Fruit fly (Drosophila melanogaster) whole organism, adult: ENCODE data around the gene glob2.

Experiments
- CG11617 ChIP-seq: fragments of 200-800 bp; sonication (Bioruptor generic); optimal IDR thresholded peaks from 2 replicates; lab custom pipeline; 2017; ENCODE audit warnings: mild to moderate bottlenecking, missing biosample characterization, missing genetic modification reagents, missing genetic modification characterization
- CG12768 ChIP-seq: fragments of 200-800 bp; sonication (Bioruptor generic); optimal IDR thresholded peaks from 2 replicates; lab custom pipeline; 2017; ENCODE audit warnings: missing biosample characterization, missing genetic modification characterization, mild to moderate bottlenecking, moderate library complexity, missing genetic modification reagents
- CG14711 ChIP-seq: fragments of 200-800 bp; sonication (Bioruptor generic); optimal IDR thresholded peaks from 2 replicates; lab custom pipeline; 2018; ENCODE audit warnings: missing biosample characterization, mild to moderate bottlenecking, missing genetic modification characterization, moderate library complexity
- CG1620 ChIP-seq: fragments of 200-800 bp; sonication (Bioruptor generic); optimal IDR thresholded peaks from 2 replicates; lab custom pipeline; 2016; ENCODE audit warnings: missing biosample characterization, missing genetic modification characterization
- CG33017 ChIP-seq: fragments of 200-800 bp; sonication (Bioruptor generic); optimal IDR thresholded peaks from 2 replicates; lab custom pipeline; 2018; ENCODE audit warnings: missing biosample characterization, mild to moderate bottlenecking, missing genetic modification characterization, moderate library complexity
- CG5204 ChIP-seq: fragments of 200-800 bp; sonication (Bioruptor generic); optimal IDR thresholded peaks from 2 replicates; lab custom pipeline; 2016; ENCODE audit warnings: missing biosample characterization, missing genetic modification characterization
- CG7045 ChIP-seq: fragments of 200-800 bp; sonication (Bioruptor generic); optimal IDR thresholded peaks from 2 replicates; lab custom pipeline; 2017; ENCODE audit warnings: missing biosample characterization, mild to moderate bottlenecking, missing genetic modification characterization
- CG7101 ChIP-seq: fragments of 200-800 bp; sonication (Bioruptor generic); optimal IDR thresholded peaks from 2 replicates; lab custom pipeline; 2018; ENCODE audit warnings: missing biosample characterization, mild to moderate bottlenecking, missing genetic modification characterization, moderate library complexity
- Clk ChIP-seq: fragments of 200-800 bp; sonication (Bioruptor generic); optimal IDR thresholded peaks from 2 replicates; lab custom pipeline; 2017; ENCODE audit warnings: missing biosample characterization, missing genetic modification characterization
- Crg-1 ChIP-seq: fragments of 200-800 bp; sonication (Bioruptor generic); optimal IDR thresholded peaks from 2 replicates; lab custom pipeline; 2016; ENCODE audit warnings: missing biosample characterization, missing genetic modification characterization
- Hr96 ChIP-seq: fragments of 200-800 bp; sonication (Bioruptor generic); optimal IDR thresholded peaks from 2 replicates; lab custom pipeline; 2016; ENCODE audit warnings: missing biosample characterization, missing genetic modification characterization
- Mnt ChIP-seq: fragments of 200-800 bp; sonication (Bioruptor generic); optimal IDR thresholded peaks from 2 replicates; lab custom pipeline; 2016; ENCODE audit warnings: missing biosample characterization, mild to moderate bottlenecking, missing genetic modification characterization
- bab1 ChIP-seq: fragments of 200-800 bp; sonication (Bioruptor generic); optimal IDR thresholded peaks from 3 replicates; lab custom pipeline; 2019; ENCODE audit warnings: missing biosample characterization, mild to moderate bottlenecking, missing genetic modification characterization, moderate library complexity
- cic ChIP-seq: fragments of 200-800 bp; sonication (Bioruptor generic); optimal IDR thresholded peaks from 2 replicates; lab custom pipeline; 2017; ENCODE audit warnings: missing biosample characterization, mild to moderate bottlenecking, missing genetic modification characterization, moderate library complexity
- cnc ChIP-seq, 2 experiments: fragments of >200 bp; optimal IDR thresholded peaks; 2 replicates each; lab custom pipeline; 2017
- kay ChIP-seq: fragments of 200-800 bp; sonication (Bioruptor generic); peaks from one replicate; lab custom pipeline; 2016; ENCODE audit warnings: missing biosample characterization, missing genetic modification characterization, borderline replicate concordance
- ovo ChIP-seq: fragments of 200-800 bp; sonication (Bioruptor generic); optimal IDR thresholded peaks from 2 replicates; lab custom pipeline; 2016; ENCODE audit warnings: missing biosample characterization, missing genetic modification characterization
- pad ChIP-seq: fragments of 200-800 bp; sonication (Bioruptor generic); optimal IDR thresholded peaks from 3 replicates; lab custom pipeline; 2017; ENCODE audit warnings: missing biosample characterization, missing genetic modification characterization, mild to moderate bottlenecking, moderate library complexity, missing genetic modification reagents
- tj ChIP-seq: fragments of 200-800 bp; sonication (Bioruptor generic); optimal IDR thresholded peaks from 3 replicates; lab custom pipeline; 2017; ENCODE audit warnings: missing biosample characterization, mild to moderate bottlenecking, missing genetic modification characterization, moderate library complexity
- toe ChIP-seq: fragments of 200-800 bp; sonication (Bioruptor generic); optimal IDR thresholded peaks from 2 replicates; lab custom pipeline; 2016; ENCODE audit warnings: missing biosample characterization, missing genetic modification characterization

The glob2 gene

DNA sequence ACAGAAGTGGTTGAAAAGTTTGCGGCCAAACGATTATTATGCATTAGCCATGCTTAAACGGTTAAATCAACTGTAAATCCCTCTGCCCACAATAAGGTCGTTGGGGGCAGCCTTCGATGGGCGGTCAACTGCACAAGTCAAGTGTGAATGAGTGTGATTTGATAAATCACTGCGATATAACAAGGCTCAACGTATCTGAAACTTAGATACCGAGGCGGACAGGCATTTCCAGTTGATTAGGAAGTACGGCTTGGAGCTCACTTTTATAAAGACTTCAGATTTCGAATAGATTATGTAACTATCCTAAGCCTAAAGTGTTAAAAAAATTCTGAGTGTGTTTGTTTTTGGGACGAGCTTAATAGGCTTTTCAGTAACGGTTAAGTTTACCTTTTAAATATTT, 28.2 kb downstream of the glob2 start, which contains the start of gene CG2336:
Gene CG2336, plus strand, starts transcription at position 301 of the 400 bp plus-strand sequence.
- TF ChIP-seq cnc (optimal IDR thresholded peaks at IDR 0.05; lab: Kevin White, UChicago) (no peak), CG14711 (no peak), CG11617 (GFP tag; lab: Kevin White, UChicago) (no peak), CG1620 (no peak), Mnt (no peak), pad (GFP tag; lab: Kevin White, UChicago) (no peak), CG7045 (no peak), kay (GFP tag; lab: Kevin White, UChicago) (no peak), CG7101 (tag; lab: Kevin White, UChicago) (no peak), toe (GFP tag; lab: Kevin White, UChicago) (no peak), Hr96 (no peak), ovo (GFP tag; lab: Kevin White, UChicago) (no peak), Clk (no peak), cic (GFP tag; lab: Kevin White, UChicago) (no peak)

dm6 chr3R:6568835-6569234, 39.9 kb downstream of the glob2 start:
- TF ChIP-seq cic (GFP tag; lab: Kevin White, UChicago) (no peak), ovo (GFP tag; lab: Kevin White, UChicago) (no peak), CG33017 (tag; lab: Kevin White, UChicago) (no peak), cnc (optimal IDR thresholded peaks at IDR 0.05; lab: Kevin White, UChicago) (no peak), CG7045 (no peak), Clk (no peak), tj (GFP tag; lab: Kevin White, UChicago) (no peak), pad (GFP tag; lab: Kevin White, UChicago) (no peak), kay (GFP tag; lab: Kevin White, UChicago) (no peak), CG12768 (GFP tag; lab: Kevin White, UChicago) (no peak), Hr96 (no peak), CG1620 (no peak)

DNA sequence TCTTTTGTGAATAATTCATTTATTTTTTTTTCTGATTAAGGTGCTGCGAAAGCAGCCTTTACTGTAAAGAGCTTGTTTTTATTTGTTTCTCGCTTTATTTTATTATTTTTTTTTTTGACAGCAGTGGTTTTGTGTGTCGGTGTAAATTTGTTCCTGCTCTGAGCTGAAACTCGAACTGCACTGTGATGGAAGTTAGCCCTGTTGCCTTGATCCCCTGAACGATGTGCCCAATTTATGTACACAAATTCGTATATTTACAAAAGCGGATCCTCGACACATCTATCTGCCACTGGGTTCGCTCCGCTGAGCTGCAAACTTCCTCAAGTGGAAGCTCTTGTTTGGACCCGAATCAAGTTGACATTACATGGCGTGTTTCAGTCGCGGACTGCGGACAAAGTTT, 48.5 kb downstream of the glob2 start, which contains the start of gene CG1137:
Gene CG1137, minus strand, starts transcription at position 101 of the 400 bp plus-strand sequence.
- TF ChIP-seq CG12768 (GFP tag; lab: Kevin White, UChicago) (no peak), kay (GFP tag; lab: Kevin White, UChicago) (no peak), Mnt (no peak), cic (GFP tag; lab: Kevin White, UChicago) (no peak), CG7101 (tag; lab: Kevin White, UChicago) (no peak), tj (GFP tag; lab: Kevin White, UChicago) (no peak), bab1 (GFP tag; lab: Kevin White, UChicago) (no peak), toe (GFP tag; lab: Kevin White, UChicago) (no peak), CG14711 (no peak), Crg-1 (no peak), CG5204 (GFP tag; lab: Kevin White, UChicago) (no peak), CG1620 (no peak), ovo (GFP tag; lab: Kevin White, UChicago) (no peak), pad (GFP tag; lab: Kevin White, UChicago) (no peak), Hr96 (no peak), CG7045 (no peak)
